Worm (Caenorhabditis elegans): ENCODE data around the gene pat-2.

The pat-2 gene

DNA sequence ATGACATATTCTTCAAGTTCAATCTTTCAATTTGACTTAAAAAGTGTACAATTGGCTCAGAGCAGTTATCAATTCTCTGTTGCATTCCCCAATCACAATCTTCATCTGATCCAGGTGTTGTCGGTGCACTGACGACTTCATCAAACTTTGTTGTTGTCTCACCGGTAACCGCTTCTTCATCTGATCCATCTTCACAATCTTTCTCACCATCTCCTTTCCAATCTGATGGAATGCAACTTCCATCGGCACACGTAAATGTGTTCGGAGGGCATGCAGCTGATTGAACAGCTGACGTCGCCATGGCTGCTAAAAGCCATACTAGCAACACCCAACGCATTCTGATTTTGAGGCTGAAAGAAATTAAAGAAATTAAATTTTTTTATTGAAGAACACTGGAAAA is 19.4 kb downstream of the pat-2 start, which contains the start of gene F44E2.4:
Gene F44E2.4, minus strand, starts transcription at position 350 of the 400 bp plus-strand sequence.
- TF ChIP-seq elt-1 (tag; optimal IDR thresholded peaks at IDR 0.05) (peak; percentile 77), nhr-11 (tag; optimal IDR thresholded peaks at IDR 0.05) (no peak)

DNA sequence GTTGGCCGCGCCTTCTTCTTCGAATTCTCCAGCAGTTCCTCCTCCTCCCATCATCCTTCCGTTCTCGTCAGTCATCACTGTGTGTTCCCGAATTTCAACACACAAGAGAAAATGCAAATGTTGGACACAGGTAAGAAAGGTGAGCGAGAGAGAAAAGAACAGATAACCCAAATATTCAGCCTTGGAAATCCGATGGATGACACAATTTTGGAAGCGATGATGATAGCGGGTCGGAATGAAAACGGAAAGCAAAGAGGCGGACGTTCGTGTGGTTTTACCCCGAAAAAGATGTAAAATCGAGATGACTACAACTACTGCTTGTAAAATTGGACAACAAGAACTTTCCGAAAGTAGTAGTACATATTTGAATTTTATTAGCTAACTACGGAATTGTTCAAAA is 21.1 kb downstream of the pat-2 start:
- peak; percentile 56 for TF ChIP-seq nhr-23 (tag; optimal IDR thresholded peaks at IDR 0.05)
- TF ChIP-seq nhr-67 (tag; optimal IDR thresholded peaks at IDR 0.05): no peak
- peak; percentile 14 for TF ChIP-seq nhr-25 (tag; optimal IDR thresholded peaks at IDR 0.05)
- TF ChIP-seq ceh-9 (tag; optimal IDR thresholded peaks at IDR 0.05): no peak

DNA sequence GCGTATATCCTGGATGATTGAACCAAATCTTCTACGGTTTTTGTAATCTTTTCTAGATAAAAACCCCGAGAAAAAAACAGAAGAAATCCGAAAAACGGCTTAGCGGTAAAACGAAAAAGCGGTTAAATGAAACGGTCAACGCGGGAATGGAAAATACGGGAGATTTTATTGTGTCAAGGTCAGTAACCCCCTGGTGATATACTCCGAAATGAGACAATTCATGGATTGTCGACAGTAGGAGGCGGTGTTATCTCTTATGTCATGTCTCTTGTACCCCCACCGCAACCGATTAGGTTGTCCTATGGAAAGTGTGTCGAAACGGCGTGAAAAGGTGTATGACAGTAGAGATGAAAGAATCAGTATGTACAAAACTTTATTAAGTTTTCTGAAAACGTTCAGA is 25.4 kb downstream of the pat-2 start:
- no peak for TF ChIP-seq unc-62 (GFP tag; optimal IDR thresholded peaks at IDR 0.05)
- TF ChIP-seq nhr-23 (tag; optimal IDR thresholded peaks at IDR 0.05): peak; percentile 57
- TF ChIP-seq nhr-25 (tag; optimal IDR thresholded peaks at IDR 0.05): no peak
- TF ChIP-seq nhr-67 (tag; optimal IDR thresholded peaks at IDR 0.05): no peak
- no peak for TF ChIP-seq mml-1 (tag; optimal IDR thresholded peaks at IDR 0.05)
- TF ChIP-seq nfya-1 (tag; optimal IDR thresholded peaks at IDR 0.05; ENCODE audit: insufficient read depth): no peak
- TF ChIP-seq elt-3 (tag; optimal IDR thresholded peaks at IDR 0.05): no peak

DNA sequence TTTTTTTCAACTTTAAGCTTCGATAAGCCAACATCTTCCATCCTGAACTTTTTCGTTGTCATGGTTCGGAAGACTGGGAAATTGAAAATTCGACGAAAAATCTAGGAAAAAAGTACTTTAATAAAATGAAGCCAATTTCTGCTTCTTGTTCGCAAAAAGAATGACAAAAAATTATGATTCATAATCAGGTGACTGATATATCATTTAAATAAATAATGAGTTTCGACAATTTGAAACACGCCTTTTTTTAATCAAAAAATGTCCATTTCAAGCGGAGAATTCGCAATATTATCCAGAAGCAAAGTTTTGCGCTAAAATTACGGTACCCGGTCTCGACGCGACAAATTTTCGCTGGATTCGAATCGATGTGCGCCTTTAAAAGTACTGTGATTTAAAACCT is 26.4 kb downstream of the pat-2 start, which contains the start of gene F44E2.6:
Gene F44E2.6, minus strand, starts transcription at position 101 of the 400 bp plus-strand sequence.
- no peak for TF ChIP-seq aly-2 (tag; optimal IDR thresholded peaks at IDR 0.05)
- TF ChIP-seq nhr-77 (tag; optimal IDR thresholded peaks at IDR 0.05): no peak
- no peak for TF ChIP-seq lin-15B (tag; optimal IDR thresholded peaks at IDR 0.05)
- no peak for TF ChIP-seq mml-1 (tag; optimal IDR thresholded peaks at IDR 0.05)
- no peak for TF ChIP-seq tbx-2 (tag; optimal IDR thresholded peaks at IDR 0.05)
- TF ChIP-seq snpc-4 (tag; optimal IDR thresholded peaks at IDR 0.05): no peak

DNA sequence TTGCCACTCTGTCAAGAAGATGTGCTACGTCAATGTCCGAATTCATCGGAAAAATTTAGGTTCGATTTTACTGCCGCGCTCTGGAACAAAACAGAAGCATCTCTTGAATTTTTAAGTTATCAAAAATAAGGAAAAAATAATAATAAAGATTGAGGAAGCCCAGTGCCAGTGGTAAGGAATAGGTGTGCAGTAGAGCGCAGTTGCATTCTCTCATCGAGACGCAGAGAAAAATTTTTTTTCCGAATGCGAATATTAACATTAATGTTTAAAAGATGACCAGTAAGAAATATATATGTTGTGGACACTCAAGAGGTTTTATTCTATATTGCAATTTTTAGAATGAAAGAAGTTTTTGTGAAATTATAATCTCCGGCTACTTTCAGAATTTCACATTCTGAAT is 29.0 kb downstream of the pat-2 start:
- TF ChIP-seq snpc-4 (tag; optimal IDR thresholded peaks at IDR 0.05) (peak; percentile 44), skn-1 (tag; optimal IDR thresholded peaks at IDR 0.05) (no peak), R02D3.7 (tag; optimal IDR thresholded peaks at IDR 0.05) (peak; percentile 9), nhr-23 (tag; optimal IDR thresholded peaks at IDR 0.05) (peak; percentile 69), nhr-43 (tag; optimal IDR thresholded peaks at IDR 0.05; ENCODE audit: poor library complexity, severe bottlenecking) (peak; percentile 30), nfya-1 (tag; optimal IDR thresholded peaks at IDR 0.05; ENCODE audit: insufficient read depth) (peak; percentile 32), hmg-11 (tag; optimal IDR thresholded peaks at IDR 0.05) (peak; percentile 24), lin-15B (tag; optimal IDR thresholded peaks at IDR 0.05) (peak; percentile 79), ama-1 (optimal IDR thresholded peaks at IDR 0.05) (no peak), elt-3 (tag; optimal IDR thresholded peaks at IDR 0.05) (no peak), pha-4 (tag; optimal IDR thresholded peaks at IDR 0.05) (peak; percentile 73), ztf-4 (tag; optimal IDR thresholded peaks at IDR 0.05) (no peak), ztf-11 (tag; optimal IDR thresholded peaks at IDR 0.05) (no peak)

DNA sequence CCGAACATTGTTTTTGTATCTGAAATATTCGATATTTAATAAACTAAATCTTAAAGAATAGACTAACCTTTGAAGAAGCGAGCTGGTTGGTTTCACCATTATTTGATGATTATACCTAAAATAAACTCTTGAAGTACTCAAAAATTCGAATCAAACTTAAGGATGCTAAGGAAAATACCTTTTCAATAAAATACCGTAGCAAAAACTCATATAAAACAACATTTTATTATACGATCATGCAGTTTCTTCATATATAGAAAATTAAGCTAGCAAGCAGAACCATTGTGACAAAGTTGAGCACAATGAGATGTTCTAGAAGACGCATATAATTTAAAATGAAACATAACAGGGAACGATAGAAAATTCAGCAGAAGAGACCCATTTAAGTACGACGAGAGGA is 29.7 kb downstream of the pat-2 start, which contains the start of gene F44E2.7:
Gene F44E2.7, minus strand, starts transcription at position 101 of the 400 bp plus-strand sequence.
- TF ChIP-seq zag-1 (tag; optimal IDR thresholded peaks at IDR 0.05) (no peak), nhr-23 (tag; optimal IDR thresholded peaks at IDR 0.05) (no peak), nfya-1 (tag; optimal IDR thresholded peaks at IDR 0.05; ENCODE audit: insufficient read depth) (no peak), mdl-1 (tag; optimal IDR thresholded peaks at IDR 0.05) (no peak), nhr-237 (tag; optimal IDR thresholded peaks at IDR 0.05) (no peak), elt-1 (tag; optimal IDR thresholded peaks at IDR 0.05) (no peak), fkh-10 (GFP tag; optimal IDR thresholded peaks at IDR 0.05) (no peak), R02D3.7 (tag; optimal IDR thresholded peaks at IDR 0.05) (no peak), nhr-11 (tag; optimal IDR thresholded peaks at IDR 0.05) (no peak), ceh-16 (tag; optimal IDR thresholded peaks at IDR 0.05) (no peak), hmg-11 (tag; optimal IDR thresholded peaks at IDR 0.05) (no peak), pqm-1 (tag; optimal IDR thresholded peaks at IDR 0.05) (no peak), aly-2 (tag; optimal IDR thresholded peaks at IDR 0.05) (no peak), unc-39 (tag; optimal IDR thresholded peaks at IDR 0.05) (no peak), lsy-12 (tag; optimal IDR thresholded peaks at IDR 0.05) (no peak), eor-1 (tag; optimal IDR thresholded peaks at IDR 0.05) (no peak), nhr-12 (tag; optimal IDR thresholded peaks at IDR 0.05) (no peak), nhr-67 (tag; optimal IDR thresholded peaks at IDR 0.05) (no peak)

Measured in whole organism, L3 larva.